Fruit fly (Drosophila melanogaster): ENCODE measurements around the gene Rlip.

Rlip gene

dm6 chr3R:21059486-21060356, 42.2 kb downstream of the Rlip start:
- peak; percentile 61 for TF ChIP-seq sens (GFP tag)
- no peak for TF ChIP-seq CG9437 (GFP tag; optimal IDR thresholded peaks at IDR 0.05)
- no peak for TF ChIP-seq CG17385 (GFP tag; optimal IDR thresholded peaks at IDR 0.05)
- TF ChIP-seq eve (GFP tag; optimal IDR thresholded peaks at IDR 0.05): peak in 1 of 2 experiments; percentile 69
- TF ChIP-seq Elba2 (GFP tag; optimal IDR thresholded peaks at IDR 0.05): peak; percentile 62
- no peak for TF ChIP-seq CG31365 (tag; optimal IDR thresholded peaks at IDR 0.05)
- peak; percentile 74 for TF ChIP-seq CG4360 (GFP tag; IDR thresholded peaks at IDR 0.05)
- TF ChIP-seq lbe (GFP tag; optimal IDR thresholded peaks at IDR 0.05): peak; percentile 41
- peak; percentile 24 for TF ChIP-seq Hey (tag; optimal IDR thresholded peaks at IDR 0.05)
- TF ChIP-seq CG2116 (GFP tag; optimal IDR thresholded peaks at IDR 0.05): peak; percentile 4
- peak in 1 of 2 experiments; percentile 56 for TF ChIP-seq Pdp1 (GFP tag; optimal IDR thresholded peaks at IDR 0.05)
- peak; percentile 73 for TF ChIP-seq exex (tag; optimal IDR thresholded peaks at IDR 0.05)
- TF ChIP-seq BtbVII (GFP tag; optimal IDR thresholded peaks at IDR 0.05): peak; percentile 23
- peak; percentile 1 for TF ChIP-seq CG1233 (GFP tag; optimal IDR thresholded peaks at IDR 0.05)
- peak; percentile 72 to 80 for TF ChIP-seq Trl (optimal IDR thresholded peaks at IDR 0.05)
- TF ChIP-seq Trl (GFP tag; optimal IDR thresholded peaks at IDR 0.05): no peak
- TF ChIP-seq Max (GFP tag; optimal IDR thresholded peaks at IDR 0.05): peak; percentile 31
- peak; percentile 6 for TF ChIP-seq sug (tag; optimal IDR thresholded peaks at IDR 0.05)
- TF ChIP-seq CG9932 (GFP tag; IDR thresholded peaks at IDR 0.05): no peak
- peak; percentile 42 for TF ChIP-seq D19A (tag; optimal IDR thresholded peaks at IDR 0.05)
- peak; percentile 88; the same call in 2 of the 3 replicates for TF ChIP-seq CG2199 (GFP tag; IDR thresholded peaks at IDR 0.05)

- TF ChIP-seq CG3163 (GFP tag; optimal IDR thresholded peaks at IDR 0.05) (peak; percentile 41), al (GFP tag; IDR thresholded peaks at IDR 0.05) (no peak), CG4820 (GFP tag; optimal IDR thresholded peaks at IDR 0.05) (no peak), pum (GFP tag; optimal IDR thresholded peaks at IDR 0.05) (no peak), Jarid2 (GFP tag; optimal IDR thresholded peaks at IDR 0.05) (peak; percentile 74), gcm (GFP tag; optimal IDR thresholded peaks at IDR 0.05) (peak; percentile 71), CG31224 (GFP tag; IDR thresholded peaks at IDR 0.05) (no peak), Dek (tag; optimal IDR thresholded peaks at IDR 0.05) (no peak), lola (GFP tag; optimal IDR thresholded peaks at IDR 0.05) (no peak), Awh (GFP tag; IDR thresholded peaks at IDR 0.05) (no peak), CG42726 (GFP tag; IDR thresholded peaks at IDR 0.05; ENCODE audit: partially characterized antibody) (no peak), CHES-1-like (GFP tag; optimal IDR thresholded peaks at IDR 0.05) (peak; percentile 5), HmgD (GFP tag; optimal IDR thresholded peaks at IDR 0.05) (peak; percentile 72), CG18764 (GFP tag; optimal IDR thresholded peaks at IDR 0.05) (no peak), Dad (GFP tag; optimal IDR thresholded peaks at IDR 0.05) (no peak), D (optimal IDR thresholded peaks at IDR 0.05) (no peak), D (GFP tag; optimal IDR thresholded peaks at IDR 0.05) (no peak), CG2678 (tag; optimal IDR thresholded peaks at IDR 0.05) (no peak), kah (GFP tag; optimal IDR thresholded peaks at IDR 0.05) (peak; percentile 26), Eip74EF (GFP tag; optimal IDR thresholded peaks at IDR 0.05) (no peak), CG12155 (GFP tag; optimal IDR thresholded peaks at IDR 0.05) (no peak), nerfin-1 (tag; optimal IDR thresholded peaks at IDR 0.05) (no peak), chinmo (GFP tag; IDR thresholded peaks at IDR 0.05; ENCODE audit: partially characterized antibody) (peak; percentile 89; the same call in 1 of the 4 replicates), jigr1 (GFP tag; IDR thresholded peaks at IDR 0.05) (no peak), hbn (GFP tag; IDR thresholded peaks at IDR 0.05; ENCODE audit: partially characterized antibody) (no peak), Spps (tag; optimal IDR thresholded peaks at IDR 0.05) (peak; percentile 6), p53 (GFP tag; optimal IDR thresholded peaks at IDR 0.05) (no peak)
Measured at dm6 chr3R:21060430-21061245, 43.2 kb downstream of the Rlip start, which contains the start of gene Mvl. TSS of gene Mvl (minus strand) at chr3R:21060800.
